Worm (Caenorhabditis elegans) whole organism, midembryonic: Measurements from ENCODE around the gene str-178.

Experiments used
- T22C8.4 ChIP-seq: fragments of 200-800 bp; sonication (Bioruptor generic); IDR thresholded peaks from 2 replicates; pipeline ENCODE4 v1.3.6; 2022; ENCODE audit warnings: missing genetic modification characterization, missing compliant biosample characterization
- cog-1 ChIP-seq: sonication (generic microtip); optimal IDR thresholded peaks from 2 replicates; lab custom pipeline; 2016; ENCODE audit warnings: missing genetic modification characterization, missing compliant biosample characterization
- flt-1 ChIP-seq: fragments of 200-800 bp; sonication (Bioruptor generic); IDR thresholded peaks from 2 replicates; pipeline ENCODE4 v1.3.6; 2022; ENCODE audit warnings: missing genetic modification characterization, missing compliant biosample characterization
- tab-1 ChIP-seq: fragments of 200-800 bp; sonication (Bioruptor generic); IDR thresholded peaks from 2 replicates; pipeline ENCODE4 v1.3.6; 2022; ENCODE audit warnings: missing genetic modification characterization, missing compliant biosample characterization
- ztf-23 ChIP-seq: fragments of 200-800 bp; sonication (Bioruptor generic); IDR thresholded peaks from 2 replicates; pipeline ENCODE4 v1.3.6; 2022; ENCODE audit warnings: missing genetic modification reagents, missing genetic modification characterization, missing compliant biosample characterization
- ztf-29 ChIP-seq: fragments of 200-800 bp; sonication (Bioruptor generic); IDR thresholded peaks from 2 replicates; pipeline ENCODE4 v1.3.6; 2022; ENCODE audit warnings: missing genetic modification reagents, missing genetic modification characterization, missing compliant biosample characterization

DNA sequence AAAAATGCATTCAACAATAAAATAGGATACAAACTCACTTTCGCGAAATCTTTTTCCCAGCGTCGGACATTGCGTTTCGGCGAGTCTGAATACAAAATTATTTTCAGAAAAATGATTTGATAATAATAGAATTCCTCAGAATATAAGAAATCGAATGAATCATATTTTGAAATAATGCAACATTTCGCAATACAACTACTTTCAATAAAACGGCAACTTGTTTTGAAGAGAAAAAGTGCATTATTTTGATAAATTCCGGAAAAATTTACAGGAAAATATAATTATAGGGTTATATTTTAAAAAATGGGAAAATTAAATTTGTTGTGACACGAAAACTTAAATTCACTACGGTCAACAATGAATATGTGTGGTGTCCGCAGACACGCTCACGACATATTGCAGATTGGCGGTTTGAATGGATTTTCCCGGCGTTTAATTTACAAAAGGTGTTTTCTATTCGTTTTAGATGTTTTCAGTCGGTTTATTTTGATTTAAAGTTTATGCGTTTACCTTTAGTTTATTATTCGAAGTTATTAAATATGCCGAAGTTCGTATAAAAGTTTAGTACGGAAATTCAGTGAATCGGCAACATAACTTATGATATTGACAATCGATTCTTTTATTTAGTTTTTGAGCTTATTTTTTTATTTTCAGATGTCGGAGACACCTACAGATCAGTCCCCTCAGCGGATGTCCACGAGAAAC, 47.1 kb upstream of the str-178 start, which contains the start of the genes abcf-1 and scc-3:
- TF ChIP-seq flt-1 (GFP tag; lab: Robert Waterston, UW) (no peak), cog-1 (tag; lab: Kevin White, UChicago) (no peak), ztf-29 (no peak), tab-1 (GFP tag; lab: Robert Waterston, UW) (no peak), T22C8.4 (GFP tag; lab: Robert Waterston, UW) (no peak), ztf-23 (GFP tag; lab: Robert Waterston, UW) (no peak)
